Fruit fly (Drosophila melanogaster) whole organism, embryonic: ENCODE measurements around the gene ftz.

Experiments used
- CG10543 ChIP-seq: fragments of 200-800 bp; sonication (Bioruptor generic); optimal IDR thresholded peaks from 3 replicates; lab custom pipeline; 2017; ENCODE audit warnings: missing biosample characterization, mild to moderate bottlenecking, missing genetic modification characterization, moderate library complexity
- CG10565 ChIP-seq: fragments of 200-800 bp; sonication (Bioruptor generic); optimal IDR thresholded peaks from 3 replicates; lab custom pipeline; 2016; ENCODE audit warnings: missing biosample characterization, mild to moderate bottlenecking, missing genetic modification characterization
- CG14014 ChIP-seq: fragments of 200-800 bp; sonication (Bioruptor generic); IDR thresholded peaks from 2 replicates; pipeline ENCODE4 v1.3.6; 2022; ENCODE audit warnings: missing biosample characterization, missing genetic modification characterization
- CG15011 ChIP-seq: fragments of 200-800 bp; sonication (Bioruptor generic); optimal IDR thresholded peaks from 3 replicates; lab custom pipeline; 2018; ENCODE audit warnings: missing biosample characterization, mild to moderate bottlenecking, missing genetic modification characterization
- CG1603 ChIP-seq: fragments of 200-800 bp; sonication (Bioruptor generic); optimal IDR thresholded peaks from 2 replicates; lab custom pipeline; 2019; ENCODE audit warnings: missing biosample characterization, mild to moderate bottlenecking, missing genetic modification characterization, moderate library complexity
- CG31441 ChIP-seq: fragments of 200-800 bp; sonication (Bioruptor generic); IDR thresholded peaks from 2 replicates; pipeline ENCODE4 v1.3.6; 2022; ENCODE audit warnings: missing biosample characterization, missing genetic modification characterization
- CG3838 ChIP-seq: fragments of 200-800 bp; sonication (Bioruptor generic); optimal IDR thresholded peaks from 3 replicates; lab custom pipeline; 2016; ENCODE audit warnings: missing biosample characterization, missing genetic modification characterization
- CG4282 ChIP-seq: fragments of 200-800 bp; sonication (Bioruptor generic); optimal IDR thresholded peaks from 2 replicates; lab custom pipeline; 2016; ENCODE audit warnings: missing biosample characterization, missing genetic modification characterization
- CG4328 ChIP-seq: fragments of 200-800 bp; sonication (Bioruptor generic); optimal IDR thresholded peaks from 3 replicates; lab custom pipeline; 2017; ENCODE audit warnings: missing biosample characterization, missing genetic modification reagents, missing genetic modification characterization
- CG7271 ChIP-seq: fragments of 200-800 bp; sonication (Bioruptor generic); optimal IDR thresholded peaks from 2 replicates; lab custom pipeline; 2018; ENCODE audit warnings: missing biosample characterization, mild to moderate bottlenecking, missing genetic modification characterization, moderate library complexity
- CG7372 ChIP-seq: fragments of 200-800 bp; sonication (Bioruptor generic); IDR thresholded peaks from 2 replicates; pipeline ENCODE4 v1.3.6; 2022; ENCODE audit warnings: missing biosample characterization, missing genetic modification characterization
- CG8359 ChIP-seq: fragments of 200-800 bp; sonication (Bioruptor generic); optimal IDR thresholded peaks from 2 replicates; lab custom pipeline; 2017; ENCODE audit warnings: missing biosample characterization, mild to moderate bottlenecking, missing genetic modification characterization, borderline replicate concordance
- CG9437 ChIP-seq: fragments of 200-800 bp; sonication (Bioruptor generic); optimal IDR thresholded peaks from 2 replicates; lab custom pipeline; 2018; ENCODE audit warnings: missing biosample characterization, mild to moderate bottlenecking, missing genetic modification characterization
- CG9876 ChIP-seq: fragments of 200-800 bp; sonication (Bioruptor generic); optimal IDR thresholded peaks from 2 replicates; lab custom pipeline; 2016; ENCODE audit warnings: missing biosample characterization, missing genetic modification characterization
- Chrac-16 ChIP-seq: fragments of 200-800 bp; sonication (Bioruptor generic); optimal IDR thresholded peaks from 3 replicates; lab custom pipeline; 2016; ENCODE audit warnings: missing biosample characterization, missing genetic modification characterization
- Dek ChIP-seq: fragments of 200-800 bp; sonication (Bioruptor generic); optimal IDR thresholded peaks from 3 replicates; lab custom pipeline; 2019; ENCODE audit warnings: missing biosample characterization, mild to moderate bottlenecking, missing genetic modification characterization, moderate library complexity
- ERR ChIP-seq: fragments of 200-800 bp; sonication (Bioruptor generic); optimal IDR thresholded peaks from 2 replicates; lab custom pipeline; 2016; ENCODE audit warnings: missing biosample characterization, missing genetic modification characterization
- HHEX ChIP-seq: fragments of 200-800 bp; sonication (Bioruptor generic); optimal IDR thresholded peaks from 3 replicates; lab custom pipeline; 2017; ENCODE audit warnings: missing biosample characterization, mild to moderate bottlenecking, missing genetic modification characterization, missing genetic modification reagents
- HLH3B ChIP-seq: fragments of 200-800 bp; sonication (Bioruptor generic); IDR thresholded peaks from 2 replicates; pipeline ENCODE4 v1.3.6; 2022; ENCODE audit warnings: missing biosample characterization, missing genetic modification characterization
- Hmr ChIP-seq: fragments of 200-800 bp; sonication (Bioruptor generic); optimal IDR thresholded peaks from 3 replicates; lab custom pipeline; 2017; ENCODE audit warnings: mild to moderate bottlenecking, missing biosample characterization, missing genetic modification reagents, missing genetic modification characterization
- Hr51 ChIP-seq, 2 experiments: fragments of 200-800 bp; sonication (Bioruptor generic); optimal IDR thresholded peaks; 2 replicates in 1 of 2; 3 replicates in 1 of 2; lab custom pipeline; 2016 to 2018; ENCODE audit warnings: missing biosample characterization in 2 of 2, missing genetic modification characterization in 2 of 2, mild to moderate bottlenecking in 1 of 2, moderate library complexity in 1 of 2
- Hr78 ChIP-seq, 2 experiments: fragments of 200-800 bp in 1 of 2; fragments of >200 bp in 1 of 2; sonication (Bioruptor generic) in 1 of 2; optimal IDR thresholded peaks; 2 replicates each; lab custom pipeline; 2017 to 2019; ENCODE audit warnings: missing biosample characterization in 2 of 2, missing genetic modification characterization in 2 of 2, mild to moderate bottlenecking in 1 of 2, moderate library complexity in 1 of 2
- Lpt ChIP-seq: fragments of >200 bp; optimal IDR thresholded peaks from 2 replicates; lab custom pipeline; 2018; ENCODE audit warnings: missing biosample characterization, missing genetic modification characterization
- Nf-YB ChIP-seq: fragments of 200-800 bp; sonication (Bioruptor generic); optimal IDR thresholded peaks from 3 replicates; lab custom pipeline; 2019; ENCODE audit warnings: missing biosample characterization, mild to moderate bottlenecking, missing genetic modification characterization, moderate library complexity
- Spps ChIP-seq: fragments of 200-800 bp; sonication (Bioruptor generic); optimal IDR thresholded peaks from 2 replicates; lab custom pipeline; 2018; ENCODE audit warnings: missing biosample characterization, mild to moderate bottlenecking, missing genetic modification characterization
- Sry-β ChIP-seq: fragments of 200-800 bp; sonication (Bioruptor generic); optimal IDR thresholded peaks from 2 replicates; lab custom pipeline; 2018; ENCODE audit warnings: missing biosample characterization, mild to moderate bottlenecking, missing genetic modification characterization, moderate library complexity
- Sry-δ ChIP-seq: fragments of 200-800 bp; sonication (Bioruptor generic); optimal IDR thresholded peaks from 2 replicates; lab custom pipeline; 2016; ENCODE audit warnings: missing biosample characterization, missing genetic modification characterization
- Usf ChIP-seq: fragments of 200-800 bp; sonication (Bioruptor generic); optimal IDR thresholded peaks from 2 replicates; lab custom pipeline; 2017; ENCODE audit warnings: missing genotype, missing biosample characterization, missing genetic modification characterization
- ase ChIP-seq: fragments of 200-800 bp; sonication (Bioruptor generic); IDR thresholded peaks from 3 replicates; pipeline ENCODE4 v1.3.6; 2022; ENCODE audit warnings: missing biosample characterization, missing genetic modification characterization
- cwo ChIP-seq: fragments of 200-800 bp; sonication (Bioruptor generic); optimal IDR thresholded peaks from 3 replicates; lab custom pipeline; 2017; ENCODE audit warnings: missing biosample characterization, missing genetic modification characterization, mild to moderate bottlenecking, moderate library complexity, missing genetic modification reagents
- da ChIP-seq: fragments of 200-800 bp; sonication (Bioruptor generic); optimal IDR thresholded peaks from 2 replicates; lab custom pipeline; 2016; ENCODE audit warnings: missing biosample characterization, missing genetic modification characterization
- dmrt11E ChIP-seq: fragments of 200-800 bp; sonication (Bioruptor generic); optimal IDR thresholded peaks from 3 replicates; lab custom pipeline; 2018; ENCODE audit warnings: missing biosample characterization, mild to moderate bottlenecking, missing genetic modification characterization, moderate library complexity
- eyg ChIP-seq: fragments of 200-800 bp; sonication (Bioruptor generic); optimal IDR thresholded peaks from 3 replicates; lab custom pipeline; 2016; ENCODE audit warnings: missing biosample characterization, missing genetic modification characterization
- fd96Cb ChIP-seq: fragments of 200-800 bp; sonication (Bioruptor generic); optimal IDR thresholded peaks from 2 replicates; lab custom pipeline; 2018; ENCODE audit warnings: missing biosample characterization, mild to moderate bottlenecking, missing genetic modification characterization, moderate library complexity
- h ChIP-seq: fragments of >200 bp; optimal IDR thresholded peaks from 2 replicates; lab custom pipeline; 2017
- hb ChIP-seq: fragments of 200-800 bp; sonication (Bioruptor generic); IDR thresholded peaks from 3 replicates; pipeline ENCODE4 v1.3.6; 2022; ENCODE audit warnings: missing biosample characterization, missing genetic modification characterization; ENCODE audit not compliant: partially characterized antibody
- hth ChIP-seq: fragments of >200 bp; optimal IDR thresholded peaks from 2 replicates; lab custom pipeline; 2017; ENCODE audit warnings: inconsistent platforms
- ind ChIP-seq: fragments of 200-800 bp; sonication (Bioruptor generic); optimal IDR thresholded peaks from 3 replicates; lab custom pipeline; 2016; ENCODE audit warnings: missing biosample characterization, missing genetic modification characterization
- knrl ChIP-seq: fragments of 200-800 bp; sonication (Bioruptor generic); IDR thresholded peaks from 3 replicates; pipeline ENCODE4 v1.3.6; 2022; ENCODE audit warnings: missing biosample characterization, missing genetic modification characterization; ENCODE audit not compliant: partially characterized antibody
- mld ChIP-seq: fragments of 200-800 bp; sonication (Bioruptor generic); IDR thresholded peaks from 3 replicates; pipeline ENCODE4 v1.3.6; 2022; ENCODE audit warnings: missing biosample characterization, missing genetic modification characterization; ENCODE audit not compliant: partially characterized antibody
- nerfin-1 ChIP-seq: fragments of 200-800 bp; sonication (Bioruptor generic); optimal IDR thresholded peaks from 3 replicates; lab custom pipeline; 2019; ENCODE audit warnings: missing biosample characterization, mild to moderate bottlenecking, missing genetic modification characterization, moderate library complexity
- pnt ChIP-seq: fragments of 200-800 bp; sonication (Bioruptor generic); optimal IDR thresholded peaks from 3 replicates; lab custom pipeline; 2016; ENCODE audit warnings: missing biosample characterization, missing genetic modification characterization
- repo ChIP-seq: fragments of 200-800 bp; sonication (Bioruptor generic); optimal IDR thresholded peaks from 2 replicates; lab custom pipeline; 2016; ENCODE audit warnings: missing biosample characterization, missing genetic modification characterization
- rib ChIP-seq: fragments of 200-800 bp; sonication (Bioruptor generic); IDR thresholded peaks from 2 replicates; pipeline ENCODE4 v1.3.6; 2022; ENCODE audit warnings: missing biosample characterization, missing genetic modification characterization
- stc ChIP-seq: fragments of 200-800 bp; sonication (Bioruptor generic); IDR thresholded peaks from 2 replicates; pipeline ENCODE4 v1.3.6; 2022; ENCODE audit warnings: missing biosample characterization, missing genetic modification characterization
- tgo ChIP-seq: fragments of 200-800 bp; sonication (Bioruptor generic); IDR thresholded peaks from 3 replicates; pipeline ENCODE4 v1.3.6; 2022; ENCODE audit warnings: missing biosample characterization, missing genetic modification characterization
- tup ChIP-seq: fragments of 200-800 bp; sonication (Bioruptor generic); optimal IDR thresholded peaks from 2 replicates; lab custom pipeline; 2016; ENCODE audit warnings: missing biosample characterization, mild to moderate bottlenecking, missing genetic modification characterization, moderate library complexity
- unpg ChIP-seq: fragments of 200-800 bp; sonication (Bioruptor generic); optimal IDR thresholded peaks from 3 replicates; lab custom pipeline; 2018; ENCODE audit warnings: missing biosample characterization, mild to moderate bottlenecking, missing genetic modification characterization, moderate library complexity
- wor ChIP-seq: fragments of 200-800 bp; sonication (Bioruptor generic); IDR thresholded peaks from 2 replicates; pipeline ENCODE4 v1.3.6; 2022; ENCODE audit warnings: missing biosample characterization, missing genetic modification characterization
- yki ChIP-seq: fragments of >200 bp; optimal IDR thresholded peaks from 3 replicates; lab custom pipeline; 2018

The ftz gene

dm6 chr3R:6881264-6882014 lies 17.3 kb downstream of the ftz start (continued):
- peak; percentile 8 for TF ChIP-seq cwo
- TF ChIP-seq CG14014, result no peak
- TF ChIP-seq CG15011 (GFP tag; lab: Kevin White, UChicago), result no peak
- no peak for TF ChIP-seq ase
- TF ChIP-seq CG4282 (GFP tag; lab: Kevin White, UChicago), result no peak
- peak; percentile 48 for TF ChIP-seq CG9437 (GFP tag; lab: Kevin White, UChicago)
- TF ChIP-seq CG3838 (GFP tag; lab: Kevin White, UChicago), result no peak
- peak; percentile 44 for TF ChIP-seq HHEX
- peak; percentile 10 for TF ChIP-seq repo
- TF ChIP-seq tgo (GFP tag; lab: Robert Waterston, UW), result peak; percentile 56; the same call in 2 of the 3 replicates
- no peak for TF ChIP-seq CG9876
- TF ChIP-seq yki (lab: Kevin White, UChicago), result no peak
- no peak for TF ChIP-seq Dek (tag; lab: Kevin White, UChicago)
- no peak for TF ChIP-seq knrl (GFP tag; lab: Robert Waterston, UW)
- peak; percentile 73 for TF ChIP-seq Spps (tag; lab: Kevin White, UChicago)
- TF ChIP-seq rib (GFP tag; lab: Robert Waterston, UW), result no peak
- TF ChIP-seq Usf (GFP tag; lab: Kevin White, UChicago), result peak; percentile 35
- TF ChIP-seq unpg (GFP tag; lab: Kevin White, UChicago), result no peak
- TF ChIP-seq CG7372 (GFP tag; lab: Robert Waterston, UW), result 0 out of 2 replicates have a peak, but pooled peaks have one; percentile 16
- peak; percentile 32 for TF ChIP-seq CG8359 (GFP tag; lab: Kevin White, UChicago)
- peak; percentile 84 for TF ChIP-seq CG1603
- peak; percentile 73 for TF ChIP-seq Chrac-16
- TF ChIP-seq pnt, result peak; percentile 68
- TF ChIP-seq mld (GFP tag; lab: Robert Waterston, UW), result no peak
- peak; percentile 83 for TF ChIP-seq CG31441 (GFP tag; lab: Robert Waterston, UW)
- peak; percentile 79 for TF ChIP-seq fd96Cb (tag; lab: Kevin White, UChicago)
- TF ChIP-seq da (GFP tag; lab: Kevin White, UChicago), result no peak
- no peak for TF ChIP-seq tup (GFP tag; lab: Kevin White, UChicago)
- peak; percentile 81 for TF ChIP-seq Nf-YB (GFP tag; lab: Kevin White, UChicago)
- peak; percentile 52 for TF ChIP-seq ind
- TF ChIP-seq HLH3B (GFP tag; lab: Robert Waterston, UW), result peak; percentile 68; the same call in 1 of the 2 replicates
- TF ChIP-seq h (lab: Kevin White, UChicago), result no peak
- no peak for TF ChIP-seq hth
- peak; percentile 68 for TF ChIP-seq nerfin-1
- no peak for TF ChIP-seq eyg
- TF ChIP-seq Lpt (GFP tag; lab: Kevin White, UChicago), result no peak
- TF ChIP-seq CG10543 (GFP tag; lab: Kevin White, UChicago), result no peak
- TF ChIP-seq hb (GFP tag; lab: Robert Waterston, UW), result no peak
- TF ChIP-seq Sry-β (GFP tag; lab: Kevin White, UChicago), result peak; percentile 8
- TF ChIP-seq stc (GFP tag; lab: Robert Waterston, UW), result no peak
- no peak for TF ChIP-seq Hr78 (GFP tag; optimal IDR thresholded peaks at IDR 0.05; lab: Kevin White, UChicago)
- peak in 1 of 2 experiments; percentile 49 for TF ChIP-seq Hr51 (GFP tag; optimal IDR thresholded peaks at IDR 0.05; lab: Kevin White, UChicago)
- TF ChIP-seq CG10565, result no peak
- TF ChIP-seq Sry-δ (GFP tag; lab: Kevin White, UChicago), result no peak
- no peak for TF ChIP-seq ERR
- peak; percentile 93 for TF ChIP-seq dmrt11E (tag; lab: Kevin White, UChicago)
- TF ChIP-seq wor (GFP tag; lab: Robert Waterston, UW), result peak; percentile 55
- no peak for TF ChIP-seq CG4328 (GFP tag; lab: Kevin White, UChicago)
- peak; percentile 37 for TF ChIP-seq Hmr (GFP tag; lab: Kevin White, UChicago)
- TF ChIP-seq CG7271 (tag; lab: Kevin White, UChicago), result peak; percentile 81
